Worm (Caenorhabditis elegans) whole organism, L4 larva: ENCODE data around the gene cutl-21.
A peak's percentile ranks its signal among the peaks of the same experiment; 100 is the strongest.

Experiments used
- F10B5.3 ChIP-seq: sonication (generic microtip); optimal IDR thresholded peaks from 2 replicates; lab custom pipeline; 2016; ENCODE audit warnings: mild to moderate bottlenecking, missing genetic modification characterization, missing compliant biosample characterization
- T26A8.4 ChIP-seq: fragments of 200-800 bp; sonication (Bioruptor generic); IDR thresholded peaks from 2 replicates; pipeline ENCODE4 v1.3.6; 2022; ENCODE audit warnings: missing genetic modification characterization, missing compliant biosample characterization
- Y48G9A.11 ChIP-seq: fragments of 200-800 bp; sonication (Bioruptor generic); IDR thresholded peaks from 2 replicates; pipeline ENCODE4 v1.3.6; 2022; ENCODE audit warnings: missing genetic modification reagents, missing genetic modification characterization, missing compliant biosample characterization
- ZK546.5 ChIP-seq, 2 experiments: sonication (generic microtip); optimal IDR thresholded peaks; 2 replicates each; lab custom pipeline; 2017; ENCODE audit warnings: missing biosample characterization in 2 of 2, missing genetic modification characterization in 2 of 2
- arid-1 ChIP-seq: fragments of 200-800 bp; sonication (Bioruptor generic); conservative IDR thresholded peaks from 2 replicates; pipeline ENCODE4 v1.3.6; 2022; ENCODE audit warnings: missing genetic modification reagents, missing genetic modification characterization, missing compliant biosample characterization
- ceh-20 ChIP-seq: fragments of 200-800 bp; sonication (Bioruptor generic); IDR thresholded peaks from 2 replicates; pipeline ENCODE4 v1.3.6; 2022; ENCODE audit warnings: missing genetic modification reagents, missing genetic modification characterization, missing compliant biosample characterization
- ceh-32 ChIP-seq: sonication (generic microtip); optimal IDR thresholded peaks from 2 replicates; lab custom pipeline; 2016; ENCODE audit warnings: mild to moderate bottlenecking, missing genetic modification characterization, missing compliant biosample characterization; ENCODE audit not compliant: poor library complexity
- ceh-62 ChIP-seq: sonication (generic microtip); optimal IDR thresholded peaks from 2 replicates; lab custom pipeline; 2017; ENCODE audit warnings: missing biosample characterization, missing genetic modification characterization
- ces-1 ChIP-seq: fragments of 150-350 bp; sonication (generic microtip); optimal IDR thresholded peaks from 4 replicates; lab custom pipeline; 2014; ENCODE audit warnings: missing biosample characterization, missing genetic modification reagents, missing genetic modification characterization
- ctbp-1 ChIP-seq: fragments of 200-800 bp; sonication (Bioruptor generic); IDR thresholded peaks from 2 replicates; pipeline ENCODE4 v1.3.6; 2022; ENCODE audit warnings: missing genetic modification reagents, missing genetic modification characterization, missing compliant biosample characterization
- daf-16 ChIP-seq, 3 experiments: sonication (generic microtip); optimal IDR thresholded peaks; 2 replicates each; lab custom pipeline; 2016 to 2017; ENCODE audit warnings: missing genetic modification characterization in 3 of 3, missing genetic modification reagents in 3 of 3, mild to moderate bottlenecking in 2 of 3, missing compliant biosample characterization in 2 of 3, missing biosample characterization in 1 of 3, moderate library complexity in 1 of 3
- daf-8 ChIP-seq: fragments of 200-800 bp; sonication (Bioruptor generic); IDR thresholded peaks from 2 replicates; pipeline ENCODE4 v1.3.6; 2022; ENCODE audit warnings: missing genetic modification characterization, missing compliant biosample characterization
- dmd-9 ChIP-seq: fragments of 200-800 bp; sonication (Bioruptor generic); IDR thresholded peaks from 2 replicates; pipeline ENCODE4 v1.3.6; 2022; ENCODE audit warnings: missing genetic modification reagents, missing genetic modification characterization, missing compliant biosample characterization
- dve-1 ChIP-seq: sonication (generic microtip); optimal IDR thresholded peaks from 2 replicates; lab custom pipeline; 2017; ENCODE audit warnings: antibody characterized with exemption, mild to moderate bottlenecking, missing genetic modification characterization, missing compliant biosample characterization; ENCODE audit not compliant: insufficient read depth
- egl-27 ChIP-seq: sonication (generic microtip); optimal IDR thresholded peaks from 3 replicates; lab custom pipeline; 2017; ENCODE audit warnings: missing biosample characterization, missing genetic modification reagents, missing genetic modification characterization
- fos-1 ChIP-seq: fragments of 150-350 bp; optimal IDR thresholded peaks from 2 replicates; lab custom pipeline; 2014; ENCODE audit warnings: missing biosample characterization, missing genetic modification characterization
- hlh-11 ChIP-seq: fragments of 200-800 bp; sonication (Bioruptor generic); optimal IDR thresholded peaks from 2 replicates; lab custom pipeline; 2018; ENCODE audit warnings: mild to moderate bottlenecking, missing genetic modification characterization, missing compliant biosample characterization
- hlh-30 ChIP-seq: sonication (generic microtip); optimal IDR thresholded peaks from 2 replicates; lab custom pipeline; 2017; ENCODE audit warnings: antibody characterized with exemption, mild to moderate bottlenecking, missing genetic modification characterization, missing compliant biosample characterization; ENCODE audit not compliant: insufficient read depth
- hmg-1.1 ChIP-seq: fragments of 200-800 bp; sonication (Bioruptor generic); IDR thresholded peaks from 2 replicates; pipeline ENCODE4 v1.3.6; 2022; ENCODE audit warnings: missing genetic modification reagents, missing genetic modification characterization, missing compliant biosample characterization
- jun-1 ChIP-seq: fragments of 150-350 bp; optimal IDR thresholded peaks from 2 replicates; lab custom pipeline; 2014; ENCODE audit warnings: missing biosample characterization, missing genetic modification reagents, missing genetic modification characterization
- lin-1 ChIP-seq: fragments of 200-800 bp; sonication (Bioruptor generic); IDR thresholded peaks from 2 replicates; pipeline ENCODE4 v1.3.6; 2022; ENCODE audit warnings: missing genetic modification reagents, missing genetic modification characterization, missing compliant biosample characterization
- lin-15B ChIP-seq: fragments of 150-350 bp; sonication (generic microtip); optimal IDR thresholded peaks from 3 replicates; lab custom pipeline; 2014; ENCODE audit warnings: missing biosample characterization, missing genetic modification characterization
- lin-39 ChIP-seq: fragments of 150-350 bp; optimal IDR thresholded peaks from 2 replicates; lab custom pipeline; 2014; ENCODE audit warnings: missing biosample characterization, missing genetic modification reagents, missing genetic modification characterization
- lsy-2 ChIP-seq, 2 experiments: fragments of 150-350 bp in 1 of 2; sonication (generic microtip) in 1 of 2; optimal IDR thresholded peaks; 2 replicates each; lab custom pipeline; 2014 to 2017; ENCODE audit warnings: missing biosample characterization in 2 of 2, missing genetic modification characterization in 2 of 2
- madf-5 ChIP-seq, 2 experiments: fragments of 200-800 bp; sonication (Bioruptor generic); IDR thresholded peaks; 2 replicates each; pipeline ENCODE4 v1.3.6; 2022; ENCODE audit warnings: missing compliant biosample characterization in 2 of 2, missing genetic modification characterization in 2 of 2
- mdl-1 ChIP-seq, 2 experiments: fragments of 150-350 bp in 1 of 2; sonication (generic microtip) in 1 of 2; optimal IDR thresholded peaks; 2 replicates each; lab custom pipeline; 2014 to 2017; ENCODE audit warnings: missing biosample characterization in 2 of 2, missing genetic modification characterization in 2 of 2
- mdt-29 ChIP-seq: fragments of 200-800 bp; sonication (Bioruptor generic); IDR thresholded peaks from 2 replicates; pipeline ENCODE4 v1.3.6; 2022; ENCODE audit warnings: missing genetic modification reagents, missing genetic modification characterization, missing compliant biosample characterization
- mep-1 ChIP-seq: fragments of 150-350 bp; sonication (generic microtip); optimal IDR thresholded peaks from 3 replicates; lab custom pipeline; 2014; ENCODE audit warnings: missing biosample characterization, missing genetic modification characterization
- mxl-2 ChIP-seq: fragments of 200-800 bp; sonication (Bioruptor generic); conservative IDR thresholded peaks from 2 replicates; pipeline ENCODE4 v1.3.6; 2022; ENCODE audit warnings: missing genetic modification reagents, missing genetic modification characterization, missing compliant biosample characterization
- mxl-3 ChIP-seq: fragments of 200-800 bp; sonication (Bioruptor generic); optimal IDR thresholded peaks from 2 replicates; lab custom pipeline; 2018; ENCODE audit warnings: mild to moderate bottlenecking, missing genetic modification characterization, missing compliant biosample characterization
- nhr-102 ChIP-seq: sonication (generic microtip); optimal IDR thresholded peaks from 2 replicates; lab custom pipeline; 2016; ENCODE audit warnings: mild to moderate bottlenecking, missing genetic modification characterization, moderate library complexity, missing compliant biosample characterization
- nhr-237 ChIP-seq: sonication (generic microtip); optimal IDR thresholded peaks from 2 replicates; lab custom pipeline; 2017; ENCODE audit warnings: missing biosample characterization, missing genetic modification characterization
- nhr-41 ChIP-seq: fragments of 200-800 bp; sonication (Bioruptor generic); IDR thresholded peaks from 2 replicates; pipeline ENCODE4 v1.3.6; 2022; ENCODE audit warnings: missing genetic modification reagents, missing genetic modification characterization, missing compliant biosample characterization
- nhr-48 ChIP-seq: sonication (generic microtip); optimal IDR thresholded peaks from 2 replicates; lab custom pipeline; 2016; ENCODE audit warnings: mild to moderate bottlenecking, missing genetic modification characterization, missing compliant biosample characterization
- nhr-6 ChIP-seq: fragments of 150-350 bp; optimal IDR thresholded peaks from 2 replicates; lab custom pipeline; 2014; ENCODE audit warnings: missing biosample characterization, missing genetic modification characterization
- pha-4 ChIP-seq, 2 experiments: fragments of 150-350 bp in 1 of 2; fragments of 200-800 bp in 1 of 2; sonication (Bioruptor generic) in 1 of 2; IDR thresholded peaks in 1 of 2; optimal IDR thresholded peaks in 1 of 2; 2 replicates each; pipeline versions ENCODE4 v1.3.6 to Lab custom; 2014 to 2022; ENCODE audit warnings: missing genetic modification characterization in 2 of 2, missing genetic modification reagents in 2 of 2, missing biosample characterization in 1 of 2, missing compliant biosample characterization in 1 of 2
- pqm-1 ChIP-seq: sonication (generic microtip); optimal IDR thresholded peaks from 2 replicates; lab custom pipeline; 2017; ENCODE audit warnings: missing biosample characterization, missing genetic modification characterization
- rbr-2 ChIP-seq: sonication (generic microtip); optimal IDR thresholded peaks from 2 replicates; lab custom pipeline; 2016; ENCODE audit warnings: missing genotype, missing genetic modification characterization, missing compliant biosample characterization
- set-16 ChIP-seq: fragments of 200-800 bp; sonication (Bioruptor generic); IDR thresholded peaks from 2 replicates; pipeline ENCODE4 v1.3.6; 2022; ENCODE audit warnings: missing genetic modification reagents, missing genetic modification characterization, missing compliant biosample characterization
- skn-1 ChIP-seq: fragments of 150-350 bp; optimal IDR thresholded peaks from 2 replicates; lab custom pipeline; 2014; ENCODE audit warnings: missing biosample characterization, missing genetic modification characterization
- spr-1 ChIP-seq: sonication (generic microtip); optimal IDR thresholded peaks from 2 replicates; lab custom pipeline; 2016; ENCODE audit warnings: mild to moderate bottlenecking, missing genetic modification characterization, missing compliant biosample characterization
- spr-3 ChIP-seq: fragments of 200-800 bp; sonication (Bioruptor generic); optimal IDR thresholded peaks from 2 replicates; lab custom pipeline; 2018; ENCODE audit warnings: mild to moderate bottlenecking, missing genetic modification characterization, missing compliant biosample characterization
- tag-97 ChIP-seq: fragments of 200-800 bp; sonication (Bioruptor generic); IDR thresholded peaks from 2 replicates; pipeline ENCODE4 v1.3.6; 2022; ENCODE audit warnings: missing genetic modification characterization, missing compliant biosample characterization
- unc-39 ChIP-seq: sonication (generic microtip); optimal IDR thresholded peaks from 2 replicates; lab custom pipeline; 2017; ENCODE audit warnings: missing biosample characterization, missing genetic modification characterization
- unc-62 ChIP-seq, 3 experiments: fragments of 150-350 bp in 1 of 3; sonication (generic microtip); optimal IDR thresholded peaks in 2 of 3; peaks in 1 of 3; 1 replicate in 1 of 3; 2 replicates in 2 of 3; lab custom pipeline; 2014 to 2017; ENCODE audit warnings: missing biosample characterization in 3 of 3, missing genetic modification characterization in 3 of 3, missing genetic modification reagents in 3 of 3, missing genotype in 1 of 3
- zfp-2 ChIP-seq: sonication (generic microtip); optimal IDR thresholded peaks from 2 replicates; lab custom pipeline; 2016; ENCODE audit warnings: mild to moderate bottlenecking, missing genetic modification characterization, missing compliant biosample characterization
- zfp-3 ChIP-seq: fragments of 200-800 bp; sonication (Bioruptor generic); conservative IDR thresholded peaks from 2 replicates; pipeline ENCODE4 v1.3.6; 2022; ENCODE audit warnings: missing genetic modification reagents, missing genetic modification characterization, missing compliant biosample characterization
- zip-11 ChIP-seq: fragments of 200-800 bp; sonication (Bioruptor generic); IDR thresholded peaks from 2 replicates; pipeline ENCODE4 v1.3.6; 2022; ENCODE audit warnings: missing genetic modification characterization, missing compliant biosample characterization
- zip-2 ChIP-seq: fragments of 150-350 bp; optimal IDR thresholded peaks from 2 replicates; lab custom pipeline; 2014; ENCODE audit warnings: missing biosample characterization, missing genetic modification characterization
- ztf-11 ChIP-seq: fragments of 150-350 bp; optimal IDR thresholded peaks from 2 replicates; lab custom pipeline; 2014; ENCODE audit warnings: missing biosample characterization, missing genetic modification characterization

The cutl-21 gene

ce11 chrX:1018586-1018985 is 14.4 kb downstream of the cutl-21 start:
- no peak for TF ChIP-seq pha-4 (GFP tag; IDR thresholded peaks at IDR 0.05; lab: Robert Waterston, UW)
- no peak for TF ChIP-seq pha-4 (tag; optimal IDR thresholded peaks at IDR 0.05; lab: Kevin White, UChicago)
- TF ChIP-seq ces-1 (GFP tag; lab: Kevin White, UChicago): peak; percentile 61
- TF ChIP-seq lin-39: no peak
- TF ChIP-seq zfp-3 (GFP tag; lab: Robert Waterston, UW): no peak
- TF ChIP-seq nhr-41 (GFP tag; lab: Robert Waterston, UW): no peak
- TF ChIP-seq nhr-102 (tag; lab: Kevin White, UChicago): no peak
- no peak for TF ChIP-seq dmd-9 (GFP tag; lab: Robert Waterston, UW)
- TF ChIP-seq arid-1: no peak
- TF ChIP-seq dve-1 (tag; lab: Kevin White, UChicago): no peak
- TF ChIP-seq mep-1: peak; percentile 44
- TF ChIP-seq pqm-1 (tag; lab: Kevin White, UChicago): no peak
- TF ChIP-seq zfp-2 (tag; lab: Kevin White, UChicago): no peak
- TF ChIP-seq rbr-2 (tag; lab: Kevin White, UChicago): peak; percentile 51
- TF ChIP-seq mdt-29: no peak
- peak in 1 of 2 experiments; percentile 6 for TF ChIP-seq lsy-2 (tag; optimal IDR thresholded peaks at IDR 0.05; lab: Kevin White, UChicago)
- no peak for TF ChIP-seq zip-11 (GFP tag; lab: Robert Waterston, UW)
- no peak for TF ChIP-seq nhr-6
- TF ChIP-seq nhr-48 (tag; lab: Kevin White, UChicago): no peak
- TF ChIP-seq lin-1 (GFP tag; lab: Robert Waterston, UW): no peak
- TF ChIP-seq ceh-20: no peak
- peak; percentile 19 for TF ChIP-seq hlh-30
- TF ChIP-seq F10B5.3 (tag; lab: Kevin White, UChicago): no peak
- TF ChIP-seq zip-2 (tag; lab: Kevin White, UChicago): no peak
- TF ChIP-seq set-16 (GFP tag; lab: Robert Waterston, UW): peak; percentile 54; the same call in 1 of the 2 replicates
- TF ChIP-seq mxl-2 (GFP tag; lab: Robert Waterston, UW): no peak
- peak; percentile 2 for TF ChIP-seq hlh-11 (tag; lab: Kevin White, UChicago)
- no peak for TF ChIP-seq skn-1 (tag; lab: Kevin White, UChicago)
- TF ChIP-seq unc-62 (GFP tag; optimal IDR thresholded peaks at IDR 0.05 in 1 of 2; lab: Kevin White, UChicago): no peak
- TF ChIP-seq unc-62 (tag; optimal IDR thresholded peaks at IDR 0.05; lab: Kevin White, UChicago): no peak
- TF ChIP-seq mdl-1 (tag; optimal IDR thresholded peaks at IDR 0.05; lab: Kevin White, UChicago): peak in 1 of 2 experiments; percentile 9
- TF ChIP-seq Y48G9A.11 (GFP tag; lab: Robert Waterston, UW): no peak
- no peak for TF ChIP-seq spr-3 (GFP tag; lab: Kevin White, UChicago)
- no peak for TF ChIP-seq tag-97 (GFP tag; lab: Robert Waterston, UW)
- no peak for TF ChIP-seq ceh-32
- peak; percentile 67; the same call in 1 of the 2 replicates for TF ChIP-seq ctbp-1 (GFP tag; lab: Robert Waterston, UW)
- no peak for TF ChIP-seq daf-16 (GFP tag; optimal IDR thresholded peaks at IDR 0.05; lab: Kevin White, UChicago)
- TF ChIP-seq daf-16 (tag; optimal IDR thresholded peaks at IDR 0.05; lab: Kevin White, UChicago): no peak
- no peak for TF ChIP-seq ZK546.5 (tag; optimal IDR thresholded peaks at IDR 0.05; lab: Kevin White, UChicago)
- TF ChIP-seq daf-8 (GFP tag; lab: Robert Waterston, UW): no peak
- no peak for TF ChIP-seq hmg-1.1
- no peak for TF ChIP-seq T26A8.4 (GFP tag; lab: Robert Waterston, UW)
- no peak for TF ChIP-seq unc-39 (tag; lab: Kevin White, UChicago)
- no peak for TF ChIP-seq fos-1 (tag; lab: Kevin White, UChicago)
- no peak for TF ChIP-seq jun-1 (tag; lab: Kevin White, UChicago)
- no peak for TF ChIP-seq ceh-62 (tag; lab: Kevin White, UChicago)
- TF ChIP-seq mxl-3 (GFP tag; lab: Kevin White, UChicago): no peak
- TF ChIP-seq lin-15B (tag; lab: Kevin White, UChicago): no peak
- TF ChIP-seq nhr-237 (tag; lab: Kevin White, UChicago): no peak
- no peak for TF ChIP-seq egl-27 (tag; lab: Kevin White, UChicago)
- TF ChIP-seq spr-1: no peak
- no peak for TF ChIP-seq ztf-11 (tag; lab: Kevin White, UChicago)
- no peak for TF ChIP-seq madf-5 (GFP tag; IDR thresholded peaks at IDR 0.05; lab: Robert Waterston, UW)
